Fruit fly (Drosophila melanogaster) whole organism, embryonic: ENCODE measurements around the gene CG43880.

ENCODE experiments used
- CG7745 ChIP-seq: fragments of 200-800 bp; sonication (Bioruptor generic); optimal IDR thresholded peaks from 2 replicates; lab custom pipeline; 2018; ENCODE audit warnings: missing biosample characterization, mild to moderate bottlenecking, missing genetic modification characterization, moderate library complexity
- abd-A ChIP-seq: fragments of 200-800 bp; sonication (Bioruptor generic); optimal IDR thresholded peaks from 3 replicates; lab custom pipeline; 2019; ENCODE audit warnings: missing biosample characterization, mild to moderate bottlenecking, missing genetic modification characterization, moderate library complexity
- lola ChIP-seq, 3 experiments: fragments of >200 bp in 2 of 3; fragments of 200-800 bp in 1 of 3; sonication (Bioruptor generic) in 1 of 3; optimal IDR thresholded peaks; 2 replicates each; lab custom pipeline; 2017 to 2019; ENCODE audit warnings: missing biosample characterization in 3 of 3, missing genetic modification characterization in 3 of 3, mild to moderate bottlenecking in 1 of 3, moderate library complexity in 1 of 3

DNA sequence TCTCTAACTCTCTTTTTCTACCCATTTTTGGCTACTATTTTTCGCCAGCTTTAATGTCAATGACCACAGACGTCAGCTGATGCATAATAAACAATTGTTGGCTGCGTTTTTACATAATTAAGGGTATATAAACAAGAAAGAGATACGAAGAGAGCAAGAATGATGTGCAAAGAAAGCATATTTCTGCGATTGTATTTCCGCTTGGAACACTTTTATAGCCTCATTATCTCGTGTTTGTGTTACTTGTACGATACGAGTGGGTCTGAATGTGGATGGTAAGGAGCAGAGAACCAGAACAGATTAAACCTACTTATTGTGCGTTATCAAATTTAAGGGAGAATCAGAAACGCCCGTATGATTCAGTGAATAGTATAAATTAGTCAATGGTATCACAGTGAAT lies 11.3 kb downstream of the CG43880 start:
- peak; percentile 45 for TF ChIP-seq CG7745 (tag; lab: Kevin White, UChicago)
- TF ChIP-seq abd-A (tag; lab: Kevin White, UChicago), result no peak
- TF ChIP-seq lola (GFP tag; optimal IDR thresholded peaks at IDR 0.05; lab: Kevin White, UChicago), result no peak
